Worm (Caenorhabditis elegans) whole organism, L1 larva: Measurements from ENCODE around the gene gtf-2E1.

ENCODE experiments used
- elt-2 ChIP-seq: sonication (generic microtip); optimal IDR thresholded peaks from 2 replicates; lab custom pipeline; 2016; ENCODE audit warnings: missing genetic modification characterization, mild to moderate bottlenecking, inconsistent platforms, missing compliant biosample characterization, missing genetic modification reagents
- fkh-8 ChIP-seq: sonication (generic microtip); optimal IDR thresholded peaks from 2 replicates; lab custom pipeline; 2016; ENCODE audit warnings: mild to moderate bottlenecking, missing genetic modification characterization, missing compliant biosample characterization
- nhr-12 ChIP-seq: sonication (generic microtip); optimal IDR thresholded peaks from 2 replicates; lab custom pipeline; 2017; ENCODE audit warnings: missing biosample characterization, missing genetic modification characterization
- nhr-71 ChIP-seq: sonication (generic microtip); optimal IDR thresholded peaks from 2 replicates; lab custom pipeline; 2016; ENCODE audit warnings: mild to moderate bottlenecking, missing genetic modification characterization, moderate library complexity, missing compliant biosample characterization
- sup-37 ChIP-seq: fragments of 200-800 bp; sonication (Bioruptor generic); optimal IDR thresholded peaks from 2 replicates; lab custom pipeline; 2018; ENCODE audit warnings: mild to moderate bottlenecking, missing genetic modification characterization, missing compliant biosample characterization

DNA sequence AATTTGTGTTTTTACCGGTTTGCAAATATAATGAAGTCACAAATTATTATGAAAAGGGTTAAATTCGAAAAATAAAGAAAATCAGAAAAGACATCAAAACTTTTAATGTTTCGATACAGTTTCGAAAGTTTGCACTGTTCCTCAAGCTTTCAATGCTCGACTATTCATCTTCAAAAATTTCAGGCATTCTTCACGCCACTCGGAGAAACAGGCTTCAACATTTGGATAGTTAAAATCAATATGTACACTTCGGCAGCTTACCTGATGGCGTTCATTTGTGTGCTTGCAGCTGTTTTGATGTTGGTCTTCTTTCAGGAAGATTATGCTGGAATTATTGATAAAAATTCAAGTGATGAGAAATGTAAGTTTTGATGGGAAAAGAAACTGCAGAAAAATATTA is 7.9 kb upstream of the gtf-2E1 start:
- TF ChIP-seq nhr-12 (tag; lab: Kevin White, UChicago) (no peak), sup-37 (GFP tag; lab: Kevin White, UChicago) (no peak), nhr-71 (no peak), elt-2 (tag; lab: Kevin White, UChicago) (no peak), fkh-8 (tag; lab: Kevin White, UChicago) (no peak)
